Worm (Caenorhabditis elegans) whole organism, mixed stage, embryonic: Measurements from ENCODE around the gene F14D7.8.

ENCODE experiments used
- blmp-1 ChIP-seq: fragments of 150-350 bp; optimal IDR thresholded peaks from 2 replicates; lab custom pipeline; 2014; ENCODE audit warnings: missing biosample characterization, missing genetic modification characterization
- unc-62 ChIP-seq: fragments of 150-350 bp; optimal IDR thresholded peaks from 2 replicates; lab custom pipeline; 2014; ENCODE audit warnings: missing biosample characterization, missing genetic modification reagents, missing genetic modification characterization

ce11 chrV:14350498-14350897 is 37.9 kb upstream of the F14D7.8 start:
- TF ChIP-seq unc-62 (no peak), blmp-1 (tag; lab: Kevin White, UChicago) (no peak)
